Fruit fly (Drosophila melanogaster) whole organism, prepupa: ENCODE data around the gene mnb.

Source experiments
- CG10631 ChIP-seq: fragments of 200-800 bp; sonication (Bioruptor generic); optimal IDR thresholded peaks from 2 replicates; lab custom pipeline; 2016; ENCODE audit warnings: missing biosample characterization, missing genetic modification characterization
- CG11294 ChIP-seq: fragments of 200-800 bp; sonication (Bioruptor generic); IDR thresholded peaks from 2 replicates; pipeline ENCODE4 v1.3.6; 2022; ENCODE audit warnings: missing biosample characterization, missing genetic modification characterization
- CG11762 ChIP-seq: fragments of 200-800 bp; sonication (Bioruptor generic); optimal IDR thresholded peaks from 3 replicates; lab custom pipeline; 2016; ENCODE audit warnings: missing biosample characterization, missing genetic modification characterization; ENCODE audit not compliant: insufficient read depth
- CG11902 ChIP-seq: fragments of 200-800 bp; sonication (Bioruptor generic); optimal IDR thresholded peaks from 3 replicates; lab custom pipeline; 2016; ENCODE audit warnings: missing biosample characterization, missing genetic modification characterization
- CG15336 ChIP-seq: fragments of 200-800 bp; sonication (Bioruptor generic); IDR thresholded peaks from 2 replicates; pipeline ENCODE4 v1.3.6; 2022; ENCODE audit warnings: missing biosample characterization, missing genetic modification characterization
- CG1621 ChIP-seq: fragments of 200-800 bp; sonication (Bioruptor generic); optimal IDR thresholded peaks from 3 replicates; lab custom pipeline; 2018; ENCODE audit warnings: missing biosample characterization, mild to moderate bottlenecking, missing genetic modification characterization
- CG16779 ChIP-seq: fragments of 200-800 bp; sonication (Bioruptor generic); optimal IDR thresholded peaks from 3 replicates; lab custom pipeline; 2017; ENCODE audit warnings: missing biosample characterization, mild to moderate bottlenecking, missing genetic modification characterization
- CG3032 ChIP-seq: fragments of 200-800 bp; optimal IDR thresholded peaks from 2 replicates; lab custom pipeline; 2019; ENCODE audit warnings: missing biosample characterization, mild to moderate bottlenecking, missing genetic modification characterization, moderate library complexity
- CG32006 ChIP-seq: fragments of 200-800 bp; sonication (Bioruptor generic); optimal IDR thresholded peaks from 3 replicates; lab custom pipeline; 2017; ENCODE audit warnings: missing biosample characterization, mild to moderate bottlenecking, missing genetic modification characterization
- CG34406 ChIP-seq: fragments of 200-800 bp; sonication (Bioruptor generic); optimal IDR thresholded peaks from 3 replicates; lab custom pipeline; 2016; ENCODE audit warnings: missing biosample characterization, missing genetic modification characterization
- CG4318 ChIP-seq: fragments of 200-800 bp; sonication (Bioruptor generic); optimal IDR thresholded peaks from 3 replicates; lab custom pipeline; 2017; ENCODE audit warnings: missing biosample characterization, mild to moderate bottlenecking, missing genetic modification characterization
- CG6163 ChIP-seq: fragments of 200-800 bp; sonication (Bioruptor generic); IDR thresholded peaks from 3 replicates; pipeline ENCODE4 v1.3.6; 2022; ENCODE audit warnings: missing biosample characterization, missing genetic modification characterization
- CG6276 ChIP-seq: fragments of 200-800 bp; sonication (Bioruptor generic); optimal IDR thresholded peaks from 2 replicates; lab custom pipeline; 2017; ENCODE audit warnings: missing biosample characterization, mild to moderate bottlenecking, missing genetic modification characterization
- CG6792 ChIP-seq: fragments of 200-800 bp; sonication (Bioruptor generic); optimal IDR thresholded peaks from 3 replicates; lab custom pipeline; 2016; ENCODE audit warnings: missing biosample characterization, missing genetic modification characterization
- CG6808 ChIP-seq: fragments of 200-800 bp; sonication (Bioruptor generic); optimal IDR thresholded peaks from 3 replicates; lab custom pipeline; 2017; ENCODE audit warnings: missing biosample characterization, missing genetic modification characterization, mild to moderate bottlenecking, moderate library complexity, missing genetic modification reagents
- CG7368 ChIP-seq: fragments of 200-800 bp; sonication (Bioruptor generic); optimal IDR thresholded peaks from 3 replicates; lab custom pipeline; 2016; ENCODE audit warnings: missing biosample characterization, missing genetic modification characterization
- CG8119 ChIP-seq: fragments of 200-800 bp; sonication (Bioruptor generic); IDR thresholded peaks from 3 replicates; pipeline ENCODE4 v1.3.6; 2022; ENCODE audit warnings: missing biosample characterization, missing genetic modification characterization
- CG8319 ChIP-seq: fragments of 200-800 bp; sonication (Bioruptor generic); optimal IDR thresholded peaks from 3 replicates; lab custom pipeline; 2016; ENCODE audit warnings: missing biosample characterization, missing genetic modification characterization
- CG8632 ChIP-seq: fragments of 200-800 bp; sonication (Bioruptor generic); optimal IDR thresholded peaks from 3 replicates; lab custom pipeline; 2016; ENCODE audit warnings: missing biosample characterization, missing genetic modification characterization
- Eip75B ChIP-seq: fragments of 200-800 bp; sonication (Bioruptor generic); optimal IDR thresholded peaks from 3 replicates; lab custom pipeline; 2016; ENCODE audit warnings: missing biosample characterization, missing genetic modification characterization
- Eip78C ChIP-seq: fragments of 200-800 bp; sonication (Bioruptor generic); peaks from one replicate; lab custom pipeline; 2016; ENCODE audit warnings: missing biosample characterization, missing genetic modification characterization
- Eip93F ChIP-seq: fragments of 200-800 bp; sonication (Bioruptor generic); optimal IDR thresholded peaks from 2 replicates; lab custom pipeline; 2016; ENCODE audit warnings: missing biosample characterization, mild to moderate bottlenecking, missing genetic modification characterization
- Ets21C ChIP-seq: fragments of 200-800 bp; sonication (Bioruptor generic); optimal IDR thresholded peaks from 3 replicates; lab custom pipeline; 2016; ENCODE audit warnings: missing biosample characterization, missing genetic modification characterization
- Gug ChIP-seq: fragments of 200-800 bp; sonication (Bioruptor generic); IDR thresholded peaks from 2 replicates; pipeline ENCODE4 v1.3.6; 2022; ENCODE audit warnings: missing biosample characterization, missing genetic modification characterization
- Hr4 ChIP-seq: fragments of 200-800 bp; sonication (Bioruptor generic); optimal IDR thresholded peaks from 3 replicates; lab custom pipeline; 2016; ENCODE audit warnings: missing biosample characterization, missing genetic modification characterization
- Lpt ChIP-seq: fragments of 200-800 bp; sonication (Bioruptor generic); optimal IDR thresholded peaks from 3 replicates; lab custom pipeline; 2016; ENCODE audit warnings: missing biosample characterization, missing genetic modification characterization
- Met ChIP-seq: fragments of 200-800 bp; sonication (Bioruptor generic); optimal IDR thresholded peaks from 3 replicates; lab custom pipeline; 2016; ENCODE audit warnings: missing biosample characterization, missing genetic modification characterization
- OdsH ChIP-seq: fragments of 200-800 bp; sonication (Bioruptor generic); optimal IDR thresholded peaks from 3 replicates; lab custom pipeline; 2016; ENCODE audit warnings: missing biosample characterization, missing genetic modification characterization
- Smox ChIP-seq: fragments of 200-800 bp; sonication (Bioruptor generic); optimal IDR thresholded peaks from 3 replicates; lab custom pipeline; 2016; ENCODE audit warnings: missing biosample characterization, missing genetic modification characterization
- Sox102F ChIP-seq: fragments of 200-800 bp; sonication (Bioruptor generic); optimal IDR thresholded peaks from 2 replicates; lab custom pipeline; 2016; ENCODE audit warnings: missing biosample characterization, mild to moderate bottlenecking, missing genetic modification characterization
- Sox14 ChIP-seq: fragments of 200-800 bp; sonication (Bioruptor generic); optimal IDR thresholded peaks from 3 replicates; lab custom pipeline; 2016; ENCODE audit warnings: missing biosample characterization, missing genetic modification characterization
- achi ChIP-seq: fragments of 200-800 bp; sonication (Bioruptor generic); optimal IDR thresholded peaks from 3 replicates; lab custom pipeline; 2016; ENCODE audit warnings: missing biosample characterization, missing genetic modification characterization
- acj6 ChIP-seq: fragments of 200-800 bp; sonication (Bioruptor generic); optimal IDR thresholded peaks from 3 replicates; lab custom pipeline; 2016; ENCODE audit warnings: missing biosample characterization, missing genetic modification characterization
- cyc ChIP-seq: fragments of 200-800 bp; sonication (Bioruptor generic); optimal IDR thresholded peaks from 3 replicates; lab custom pipeline; 2016; ENCODE audit warnings: missing biosample characterization, missing genetic modification characterization
- dac ChIP-seq: fragments of 200-800 bp; sonication (Bioruptor generic); optimal IDR thresholded peaks from 2 replicates; lab custom pipeline; 2017; ENCODE audit warnings: missing biosample characterization, mild to moderate bottlenecking, missing genetic modification characterization
- dsx ChIP-seq: fragments of 200-800 bp; optimal IDR thresholded peaks from 3 replicates; lab custom pipeline; 2019; ENCODE audit warnings: missing biosample characterization, mild to moderate bottlenecking, missing genetic modification characterization, moderate library complexity; ENCODE audit not compliant: poor library complexity, severe bottlenecking
- esn ChIP-seq: fragments of 200-800 bp; sonication (Bioruptor generic); optimal IDR thresholded peaks from 2 replicates; lab custom pipeline; 2016; ENCODE audit warnings: missing biosample characterization, mild to moderate bottlenecking, missing genetic modification characterization, moderate library complexity
- fd59A ChIP-seq: fragments of 200-800 bp; sonication (Bioruptor generic); optimal IDR thresholded peaks from 2 replicates; lab custom pipeline; 2017; ENCODE audit warnings: missing biosample characterization, mild to moderate bottlenecking, missing genetic modification characterization, missing genetic modification reagents
- fd85E ChIP-seq: fragments of 200-800 bp; sonication (Bioruptor generic); optimal IDR thresholded peaks from 3 replicates; lab custom pipeline; 2016; ENCODE audit warnings: missing biosample characterization, missing genetic modification characterization
- pdm3 ChIP-seq: fragments of 200-800 bp; sonication (Bioruptor generic); optimal IDR thresholded peaks from 3 replicates; lab custom pipeline; 2016; ENCODE audit warnings: missing biosample characterization, missing genetic modification characterization
- salr ChIP-seq, 2 experiments: fragments of 200-800 bp; sonication (Bioruptor generic); optimal IDR thresholded peaks; 3 replicates each; lab custom pipeline; 2016 to 2018; ENCODE audit warnings: missing biosample characterization in 2 of 2, missing genetic modification characterization in 2 of 2, mild to moderate bottlenecking in 1 of 2
- spab ChIP-seq: fragments of 200-800 bp; sonication (Bioruptor generic); optimal IDR thresholded peaks from 2 replicates; lab custom pipeline; 2017; ENCODE audit warnings: missing biosample characterization, mild to moderate bottlenecking, missing genetic modification characterization, missing genetic modification reagents
- ss ChIP-seq, 2 experiments: fragments of 200-800 bp; sonication (Bioruptor generic); optimal IDR thresholded peaks; 2 replicates in 1 of 2; 3 replicates in 1 of 2; lab custom pipeline; 2017 to 2018; ENCODE audit warnings: mild to moderate bottlenecking in 2 of 2, missing biosample characterization in 2 of 2, missing genetic modification characterization in 2 of 2, moderate library complexity in 1 of 2
- svp ChIP-seq: fragments of 200-800 bp; sonication (Bioruptor generic); peaks from one replicate; lab custom pipeline; 2016; ENCODE audit warnings: missing biosample characterization, missing genetic modification characterization
- vri ChIP-seq: fragments of 200-800 bp; sonication (Bioruptor generic); optimal IDR thresholded peaks from 3 replicates; lab custom pipeline; 2016; ENCODE audit warnings: missing biosample characterization, mild to moderate bottlenecking, missing genetic modification characterization

Gene mnb

dm6 chrX:17870614-17871394 lies 16.2 kb downstream of the mnb start (continued):
- TF ChIP-seq CG11902 (no peak), Lpt (GFP tag; lab: Kevin White, UChicago) (peak; percentile 24), fd59A (GFP tag; lab: Kevin White, UChicago) (no peak), ss (GFP tag; optimal IDR thresholded peaks at IDR 0.05; lab: Kevin White, UChicago) (no peak), esn (GFP tag; lab: Kevin White, UChicago) (no peak), CG11294 (GFP tag; lab: Robert Waterston, UW) (no peak), Sox14 (GFP tag; lab: Kevin White, UChicago) (no peak), spab (GFP tag; lab: Kevin White, UChicago) (no peak)
- TF ChIP-seq, all 60 proteins: peak for 10

DNA sequence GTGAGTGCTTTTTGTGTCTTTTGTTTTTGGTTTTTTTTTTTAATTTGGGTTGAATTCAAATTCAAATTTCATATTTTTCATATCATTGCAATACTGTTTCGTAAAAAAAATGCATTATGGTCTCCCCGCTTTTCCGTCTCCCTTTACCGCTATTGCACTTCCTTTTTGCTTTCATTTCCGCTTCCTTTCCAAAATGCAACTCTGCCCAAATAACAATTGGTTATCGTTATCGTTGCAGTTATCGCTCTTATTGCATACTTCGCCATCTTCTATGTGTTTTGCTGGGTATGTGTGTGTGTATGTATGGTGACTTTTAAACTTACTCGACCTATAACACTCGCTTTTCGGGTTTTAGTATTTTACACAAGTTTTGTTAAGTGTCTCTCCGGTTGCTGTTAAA lies 21.9 kb downstream of the mnb start:
- TF ChIP-seq CG34406 (GFP tag; lab: Kevin White, UChicago) (no peak), CG7368 (GFP tag; lab: Kevin White, UChicago) (no peak), esn (GFP tag; lab: Kevin White, UChicago) (peak; percentile 32), Eip78C (GFP tag; lab: Kevin White, UChicago) (peak; percentile 27), CG16779 (tag; lab: Kevin White, UChicago) (no peak), Sox102F (peak; percentile 18)

- TF ChIP-seq CG6792 (GFP tag; lab: Kevin White, UChicago) (no peak), vri (GFP tag; lab: Kevin White, UChicago) (no peak), CG11294 (GFP tag; lab: Robert Waterston, UW) (no peak), CG6808 (GFP tag; lab: Kevin White, UChicago) (no peak), CG11902 (no peak), pdm3 (GFP tag; lab: Kevin White, UChicago) (no peak), OdsH (no peak), fd85E (GFP tag; lab: Kevin White, UChicago) (no peak), Eip78C (GFP tag; lab: Kevin White, UChicago) (peak; percentile 76), svp (GFP tag; lab: Kevin White, UChicago) (peak; percentile 46), CG3032 (peak; percentile 32), dsx (no peak), CG10631 (GFP tag; lab: Kevin White, UChicago) (no peak), salr (GFP tag; optimal IDR thresholded peaks at IDR 0.05; lab: Kevin White, UChicago) (no peak), achi (GFP tag; lab: Kevin White, UChicago) (peak; percentile 6), Ets21C (GFP tag; lab: Kevin White, UChicago) (no peak), Lpt (GFP tag; lab: Kevin White, UChicago) (no peak), ss (GFP tag; optimal IDR thresholded peaks at IDR 0.05; lab: Kevin White, UChicago) (no peak), dac (no peak), esn (GFP tag; lab: Kevin White, UChicago) (peak; percentile 53), cyc (GFP tag; lab: Kevin White, UChicago) (no peak), CG6276 (GFP tag; lab: Kevin White, UChicago) (no peak), Eip93F (GFP tag; lab: Kevin White, UChicago) (no peak), CG11762 (GFP tag; lab: Kevin White, UChicago) (no peak), CG8632 (GFP tag; lab: Kevin White, UChicago) (no peak), CG6163 (GFP tag; lab: Robert Waterston, UW) (no peak), acj6 (GFP tag; lab: Kevin White, UChicago) (no peak), Smox (GFP tag; lab: Kevin White, UChicago) (peak; percentile 32), Met (GFP tag; lab: Kevin White, UChicago) (peak; percentile 39), CG8319 (GFP tag; lab: Kevin White, UChicago) (no peak), CG8119 (no peak), Sox14 (GFP tag; lab: Kevin White, UChicago) (peak; percentile 56), CG15336 (GFP tag; lab: Robert Waterston, UW) (no peak), Hr4 (GFP tag; lab: Kevin White, UChicago) (peak; percentile 8), CG32006 (no peak), Sox102F (no peak), Eip75B (GFP tag; lab: Kevin White, UChicago) (peak; percentile 3), CG4318 (no peak), fd59A (GFP tag; lab: Kevin White, UChicago) (no peak), Gug (GFP tag; lab: Robert Waterston, UW) (no peak), CG1621 (tag; lab: Kevin White, UChicago) (peak; percentile 35)
These were observed 26.3 kb downstream of the mnb start, which contains the start of the genes Arp8 and CG6769 for dm6 chrX:17860711-17861110. Gene Arp8, minus strand, starts transcription at chrX:17860800. Gene CG6769, plus strand, starts transcription at chrX:17861002.
